Fruit fly (Drosophila melanogaster) whole organism, adult: ENCODE results near the gene eIF2A.

Experiments used
- CG11617 ChIP-seq: fragments of 200-800 bp; sonication (Bioruptor generic); optimal IDR thresholded peaks from 2 replicates; lab custom pipeline; 2017; ENCODE audit warnings: mild to moderate bottlenecking, missing biosample characterization, missing genetic modification reagents, missing genetic modification characterization
- CG12768 ChIP-seq: fragments of 200-800 bp; sonication (Bioruptor generic); optimal IDR thresholded peaks from 2 replicates; lab custom pipeline; 2017; ENCODE audit warnings: missing biosample characterization, missing genetic modification characterization, mild to moderate bottlenecking, moderate library complexity, missing genetic modification reagents
- CG14711 ChIP-seq: fragments of 200-800 bp; sonication (Bioruptor generic); optimal IDR thresholded peaks from 2 replicates; lab custom pipeline; 2018; ENCODE audit warnings: missing biosample characterization, mild to moderate bottlenecking, missing genetic modification characterization, moderate library complexity
- CG1620 ChIP-seq: fragments of 200-800 bp; sonication (Bioruptor generic); optimal IDR thresholded peaks from 2 replicates; lab custom pipeline; 2016; ENCODE audit warnings: missing biosample characterization, missing genetic modification characterization
- CG33017 ChIP-seq: fragments of 200-800 bp; sonication (Bioruptor generic); optimal IDR thresholded peaks from 2 replicates; lab custom pipeline; 2018; ENCODE audit warnings: missing biosample characterization, mild to moderate bottlenecking, missing genetic modification characterization, moderate library complexity
- CG5204 ChIP-seq: fragments of 200-800 bp; sonication (Bioruptor generic); optimal IDR thresholded peaks from 2 replicates; lab custom pipeline; 2016; ENCODE audit warnings: missing biosample characterization, missing genetic modification characterization
- CG7045 ChIP-seq: fragments of 200-800 bp; sonication (Bioruptor generic); optimal IDR thresholded peaks from 2 replicates; lab custom pipeline; 2017; ENCODE audit warnings: missing biosample characterization, mild to moderate bottlenecking, missing genetic modification characterization
- CG7101 ChIP-seq: fragments of 200-800 bp; sonication (Bioruptor generic); optimal IDR thresholded peaks from 2 replicates; lab custom pipeline; 2018; ENCODE audit warnings: missing biosample characterization, mild to moderate bottlenecking, missing genetic modification characterization, moderate library complexity
- Clk ChIP-seq: fragments of 200-800 bp; sonication (Bioruptor generic); optimal IDR thresholded peaks from 2 replicates; lab custom pipeline; 2017; ENCODE audit warnings: missing biosample characterization, missing genetic modification characterization
- Crg-1 ChIP-seq: fragments of 200-800 bp; sonication (Bioruptor generic); optimal IDR thresholded peaks from 2 replicates; lab custom pipeline; 2016; ENCODE audit warnings: missing biosample characterization, missing genetic modification characterization
- Hr96 ChIP-seq: fragments of 200-800 bp; sonication (Bioruptor generic); optimal IDR thresholded peaks from 2 replicates; lab custom pipeline; 2016; ENCODE audit warnings: missing biosample characterization, missing genetic modification characterization
- Mnt ChIP-seq: fragments of 200-800 bp; sonication (Bioruptor generic); optimal IDR thresholded peaks from 2 replicates; lab custom pipeline; 2016; ENCODE audit warnings: missing biosample characterization, mild to moderate bottlenecking, missing genetic modification characterization
- bab1 ChIP-seq: fragments of 200-800 bp; sonication (Bioruptor generic); optimal IDR thresholded peaks from 3 replicates; lab custom pipeline; 2019; ENCODE audit warnings: missing biosample characterization, mild to moderate bottlenecking, missing genetic modification characterization, moderate library complexity
- cic ChIP-seq: fragments of 200-800 bp; sonication (Bioruptor generic); optimal IDR thresholded peaks from 2 replicates; lab custom pipeline; 2017; ENCODE audit warnings: missing biosample characterization, mild to moderate bottlenecking, missing genetic modification characterization, moderate library complexity
- cnc ChIP-seq, 2 experiments: fragments of >200 bp; optimal IDR thresholded peaks; 2 replicates each; lab custom pipeline; 2017
- kay ChIP-seq: fragments of 200-800 bp; sonication (Bioruptor generic); peaks from one replicate; lab custom pipeline; 2016; ENCODE audit warnings: missing biosample characterization, missing genetic modification characterization, borderline replicate concordance
- ovo ChIP-seq: fragments of 200-800 bp; sonication (Bioruptor generic); optimal IDR thresholded peaks from 2 replicates; lab custom pipeline; 2016; ENCODE audit warnings: missing biosample characterization, missing genetic modification characterization
- pad ChIP-seq: fragments of 200-800 bp; sonication (Bioruptor generic); optimal IDR thresholded peaks from 3 replicates; lab custom pipeline; 2017; ENCODE audit warnings: missing biosample characterization, missing genetic modification characterization, mild to moderate bottlenecking, moderate library complexity, missing genetic modification reagents
- tj ChIP-seq: fragments of 200-800 bp; sonication (Bioruptor generic); optimal IDR thresholded peaks from 3 replicates; lab custom pipeline; 2017; ENCODE audit warnings: missing biosample characterization, mild to moderate bottlenecking, missing genetic modification characterization, moderate library complexity
- toe ChIP-seq: fragments of 200-800 bp; sonication (Bioruptor generic); optimal IDR thresholded peaks from 2 replicates; lab custom pipeline; 2016; ENCODE audit warnings: missing biosample characterization, missing genetic modification characterization

eIF2A gene

DNA sequence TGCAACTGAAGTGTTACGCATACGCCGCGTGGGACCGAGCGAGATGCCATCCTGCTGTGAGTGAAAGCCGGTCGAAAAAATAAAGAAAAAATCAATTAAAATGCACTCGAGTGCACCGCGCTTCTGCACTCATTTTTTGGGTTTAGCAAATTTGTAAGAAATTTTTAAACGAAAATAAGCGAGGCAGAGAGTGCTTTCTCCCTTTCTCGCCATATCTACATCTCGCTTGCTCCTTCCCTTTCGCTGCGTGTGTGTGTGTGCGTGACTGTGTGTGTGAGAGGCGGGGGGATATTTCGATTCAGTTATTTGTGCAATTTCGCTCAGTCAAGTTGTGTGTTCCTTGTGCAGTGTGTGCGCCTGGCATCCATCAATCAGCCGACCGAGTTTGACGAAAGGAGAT is 19.9 kb downstream of the eIF2A start, which contains the start of gene mub:
Gene mub, plus strand, starts transcription at position 301 of the 400 bp plus-strand sequence.
- TF ChIP-seq kay (GFP tag; lab: Kevin White, UChicago) (no peak), CG5204 (GFP tag; lab: Kevin White, UChicago) (no peak), Mnt (GFP tag; lab: Kevin White, UChicago) (no peak), cic (GFP tag; lab: Kevin White, UChicago) (no peak), tj (GFP tag; lab: Kevin White, UChicago) (no peak), CG7045 (GFP tag; lab: Kevin White, UChicago) (no peak)

DNA sequence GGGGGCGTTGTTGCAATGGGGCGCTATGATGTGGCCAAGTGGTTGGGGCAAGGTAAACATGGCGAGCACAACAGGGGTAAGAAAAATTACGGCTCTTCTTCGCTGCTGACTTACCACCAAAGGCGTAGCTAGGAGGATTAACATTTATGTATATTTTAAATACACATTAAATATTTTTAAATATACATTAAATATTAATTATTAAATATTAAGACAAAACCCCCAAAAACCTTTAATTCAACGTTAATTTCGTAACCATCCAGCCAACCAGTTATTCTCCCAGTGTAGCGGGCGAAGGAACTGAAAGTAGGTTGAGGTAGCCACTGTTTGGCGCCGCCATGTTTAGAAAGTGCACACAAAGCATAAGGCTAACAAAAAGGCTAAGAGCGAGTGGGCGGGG is 22.1 kb downstream of the eIF2A start:
- TF ChIP-seq CG7045 (GFP tag; lab: Kevin White, UChicago) (peak; percentile 52), Crg-1 (GFP tag; lab: Kevin White, UChicago) (no peak), cnc (optimal IDR thresholded peaks at IDR 0.05; lab: Kevin White, UChicago) (no peak), CG12768 (GFP tag; lab: Kevin White, UChicago) (peak; percentile 26), CG11617 (GFP tag; lab: Kevin White, UChicago) (peak; percentile 9)

dm6 chr3L:21848320-21848719 is 23.8 kb downstream of the eIF2A start:
- no peak for TF ChIP-seq CG14711
- TF ChIP-seq Mnt (GFP tag; lab: Kevin White, UChicago), result no peak
- no peak for TF ChIP-seq CG7101 (tag; lab: Kevin White, UChicago)

DNA sequence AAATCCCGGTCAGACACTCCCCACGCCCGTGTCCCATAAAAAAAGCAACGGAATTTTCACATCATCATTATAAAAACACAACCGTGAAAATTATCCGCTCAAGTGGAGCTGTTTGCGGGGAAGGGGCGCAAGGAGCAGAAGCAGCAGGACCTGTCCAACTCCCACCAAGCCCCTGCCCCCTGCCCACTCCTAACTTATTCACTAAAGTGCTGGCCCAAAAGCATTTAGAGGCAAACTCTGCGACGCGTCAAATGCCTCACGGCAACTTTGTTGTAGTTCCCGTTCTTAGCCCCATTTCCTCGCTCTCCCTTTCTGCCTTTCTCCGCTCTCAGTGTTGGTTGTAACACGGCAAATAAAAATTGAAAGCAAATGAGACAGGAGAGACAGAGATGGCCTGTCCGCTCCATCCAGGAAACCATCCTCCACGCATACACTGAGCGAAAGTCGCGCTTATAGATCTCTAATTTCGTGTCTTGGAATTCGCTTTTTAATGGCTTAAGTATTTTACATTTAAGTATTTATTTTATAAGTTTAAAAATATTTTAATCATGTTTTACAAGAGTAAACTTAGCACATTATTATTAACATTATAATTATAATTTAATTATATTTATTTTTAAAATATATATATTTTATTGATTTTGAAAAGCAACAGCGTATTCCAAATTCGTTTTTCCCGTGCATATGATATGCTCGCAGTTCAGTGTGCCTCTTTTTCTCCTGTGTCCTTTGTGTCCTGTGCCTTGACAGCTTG is 34.9 kb downstream of the eIF2A start:
- no peak for TF ChIP-seq Clk (GFP tag; lab: Kevin White, UChicago)
- TF ChIP-seq CG1620 (GFP tag; lab: Kevin White, UChicago), result no peak
- no peak for TF ChIP-seq Mnt (GFP tag; lab: Kevin White, UChicago)
- no peak for TF ChIP-seq kay (GFP tag; lab: Kevin White, UChicago)
- no peak for TF ChIP-seq CG7045 (GFP tag; lab: Kevin White, UChicago)
- no peak for TF ChIP-seq CG14711
- TF ChIP-seq CG5204 (GFP tag; lab: Kevin White, UChicago), result no peak
- no peak for TF ChIP-seq CG11617 (GFP tag; lab: Kevin White, UChicago)
- TF ChIP-seq cic (GFP tag; lab: Kevin White, UChicago), result no peak
- no peak for TF ChIP-seq bab1 (GFP tag; lab: Kevin White, UChicago)
- no peak for TF ChIP-seq cnc (optimal IDR thresholded peaks at IDR 0.05; lab: Kevin White, UChicago)
- TF ChIP-seq Crg-1 (GFP tag; lab: Kevin White, UChicago), result no peak
- no peak for TF ChIP-seq tj (GFP tag; lab: Kevin White, UChicago)
- no peak for TF ChIP-seq Hr96
- no peak for TF ChIP-seq toe (GFP tag; lab: Kevin White, UChicago)
- no peak for TF ChIP-seq CG12768 (GFP tag; lab: Kevin White, UChicago)
- no peak for TF ChIP-seq pad (GFP tag; lab: Kevin White, UChicago)
- no peak for TF ChIP-seq CG7101 (tag; lab: Kevin White, UChicago)

- no peak for TF ChIP-seq kay (GFP tag; lab: Kevin White, UChicago)
- no peak for TF ChIP-seq Mnt (GFP tag; lab: Kevin White, UChicago)
- no peak for TF ChIP-seq CG33017 (tag; lab: Kevin White, UChicago)
- no peak for TF ChIP-seq ovo (GFP tag; lab: Kevin White, UChicago)
- no peak for TF ChIP-seq CG14711
- TF ChIP-seq cic (GFP tag; lab: Kevin White, UChicago), result no peak
- no peak for TF ChIP-seq Crg-1 (GFP tag; lab: Kevin White, UChicago)
- TF ChIP-seq toe (GFP tag; lab: Kevin White, UChicago), result no peak
- no peak for TF ChIP-seq CG7101 (tag; lab: Kevin White, UChicago)
- no peak for TF ChIP-seq CG5204 (GFP tag; lab: Kevin White, UChicago)
- no peak for TF ChIP-seq cnc (optimal IDR thresholded peaks at IDR 0.05; lab: Kevin White, UChicago)
These were observed 47.3 kb downstream of the eIF2A start for dm6 chr3L:21871804-21872203.
